Worm (Caenorhabditis elegans) whole organism, early embryonic: ENCODE data around the gene C34B4.3.

ENCODE experiments used
- B0310.2 ChIP-seq: sonication (generic microtip); optimal IDR thresholded peaks from 2 replicates; lab custom pipeline; 2016; ENCODE audit warnings: mild to moderate bottlenecking, missing genetic modification characterization, missing compliant biosample characterization
- F13C5.2 ChIP-seq: sonication (generic microtip); optimal IDR thresholded peaks from 2 replicates; lab custom pipeline; 2017; ENCODE audit warnings: mild to moderate bottlenecking, missing genetic modification characterization, inconsistent platforms, missing compliant biosample characterization
- aly-1 ChIP-seq: sonication (generic microtip); optimal IDR thresholded peaks from 2 replicates; lab custom pipeline; 2016; ENCODE audit warnings: missing genetic modification characterization, missing compliant biosample characterization
- ama-1 ChIP-seq: fragments of 150-350 bp; optimal IDR thresholded peaks from 2 replicates; lab custom pipeline; 2014
- ceh-13 ChIP-seq: fragments of 200-800 bp; sonication (Bioruptor generic); optimal IDR thresholded peaks from 2 replicates; lab custom pipeline; 2018; ENCODE audit warnings: mild to moderate bottlenecking, missing genetic modification characterization, missing compliant biosample characterization
- ceh-36 ChIP-seq: sonication (generic microtip); optimal IDR thresholded peaks from 2 replicates; lab custom pipeline; 2016; ENCODE audit warnings: missing genetic modification characterization, inconsistent platforms, missing compliant biosample characterization
- ets-7 ChIP-seq: sonication (generic microtip); optimal IDR thresholded peaks from 2 replicates; lab custom pipeline; 2016; ENCODE audit warnings: missing genotype, missing genetic modification characterization, missing compliant biosample characterization
- flt-1 ChIP-seq: fragments of 200-800 bp; sonication (Bioruptor generic); IDR thresholded peaks from 2 replicates; pipeline ENCODE4 v1.3.6; 2022; ENCODE audit warnings: missing genetic modification characterization, missing compliant biosample characterization
- hmbx-1 ChIP-seq: sonication (generic microtip); optimal IDR thresholded peaks from 2 replicates; lab custom pipeline; 2016; ENCODE audit warnings: mild to moderate bottlenecking, missing genetic modification characterization, missing compliant biosample characterization
- hmg-4 ChIP-seq: fragments of 200-800 bp; sonication (Bioruptor generic); optimal IDR thresholded peaks from 2 replicates; lab custom pipeline; 2018; ENCODE audit warnings: mild to moderate bottlenecking, missing genetic modification characterization, missing compliant biosample characterization
- hnd-1 ChIP-seq: sonication (generic microtip); optimal IDR thresholded peaks from 2 replicates; lab custom pipeline; 2016; ENCODE audit warnings: missing genetic modification characterization, missing compliant biosample characterization
- pes-1 ChIP-seq: fragments of 200-800 bp; sonication (Bioruptor generic); IDR thresholded peaks from 2 replicates; pipeline ENCODE4 v1.3.6; 2022; ENCODE audit warnings: missing genetic modification reagents, missing genetic modification characterization, missing compliant biosample characterization
- scrt-1 ChIP-seq: fragments of 200-800 bp; sonication (Bioruptor generic); IDR thresholded peaks from 2 replicates; pipeline ENCODE4 v1.3.6; 2022; ENCODE audit warnings: missing genetic modification characterization, missing compliant biosample characterization
- sea-1 ChIP-seq: fragments of 200-800 bp; sonication (Bioruptor generic); conservative IDR thresholded peaks from 2 replicates; pipeline ENCODE4 v1.3.6; 2022; ENCODE audit warnings: missing genetic modification characterization, missing compliant biosample characterization
- tbx-11 ChIP-seq: fragments of 200-800 bp; sonication (Bioruptor generic); IDR thresholded peaks from 2 replicates; pipeline ENCODE4 v1.3.6; 2022; ENCODE audit warnings: missing genetic modification characterization, missing compliant biosample characterization
- tbx-37 ChIP-seq: fragments of 200-800 bp; sonication (Bioruptor generic); conservative IDR thresholded peaks from 2 replicates; pipeline ENCODE4 v1.3.6; 2022; ENCODE audit warnings: missing genetic modification reagents, missing genetic modification characterization, missing compliant biosample characterization
- tra-4 ChIP-seq: sonication (generic microtip); optimal IDR thresholded peaks from 2 replicates; lab custom pipeline; 2017; ENCODE audit warnings: missing genetic modification characterization, missing compliant biosample characterization

The C34B4.3 gene

DNA sequence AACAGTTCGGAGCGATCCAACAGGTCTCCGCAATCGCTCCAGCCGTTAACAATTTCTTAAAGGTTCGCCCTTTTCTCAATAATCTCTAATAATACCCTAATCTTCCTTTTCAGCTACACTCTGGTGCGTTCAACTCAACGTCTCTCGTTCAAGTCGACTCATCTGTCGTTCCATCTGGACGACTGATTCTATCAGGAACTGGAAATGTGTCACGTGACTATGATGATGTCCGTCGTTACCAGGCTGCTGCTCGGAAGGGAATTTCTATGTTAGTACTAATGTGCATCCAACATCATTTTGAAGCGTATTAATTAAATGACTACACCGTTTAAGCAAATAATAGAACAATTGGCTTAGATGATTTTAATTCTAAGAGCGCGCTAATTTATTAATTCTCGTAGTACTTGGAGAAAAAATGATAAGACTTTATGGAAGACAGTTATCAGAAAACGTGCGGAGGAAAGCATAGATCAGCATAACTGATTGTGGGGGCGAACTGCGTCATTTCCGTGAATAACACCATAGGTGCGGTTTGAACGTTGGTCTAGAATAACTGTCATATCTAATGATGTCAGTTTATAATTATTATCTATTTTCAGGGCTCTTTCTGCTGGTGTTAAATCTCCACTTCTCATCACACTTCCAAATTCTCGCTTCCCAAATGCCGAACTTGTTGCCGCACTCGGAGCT is 27.0 kb downstream of the C34B4.3 start:
- TF ChIP-seq ceh-36 (tag; lab: Kevin White, UChicago) (no peak), hnd-1 (tag; lab: Kevin White, UChicago) (no peak), ets-7 (no peak), B0310.2 (no peak), F13C5.2 (tag; lab: Kevin White, UChicago) (no peak), flt-1 (GFP tag; lab: Robert Waterston, UW) (no peak), hmbx-1 (no peak), aly-1 (tag; lab: Kevin White, UChicago) (no peak), ama-1 (lab: Kevin White, UChicago) (no peak)

DNA sequence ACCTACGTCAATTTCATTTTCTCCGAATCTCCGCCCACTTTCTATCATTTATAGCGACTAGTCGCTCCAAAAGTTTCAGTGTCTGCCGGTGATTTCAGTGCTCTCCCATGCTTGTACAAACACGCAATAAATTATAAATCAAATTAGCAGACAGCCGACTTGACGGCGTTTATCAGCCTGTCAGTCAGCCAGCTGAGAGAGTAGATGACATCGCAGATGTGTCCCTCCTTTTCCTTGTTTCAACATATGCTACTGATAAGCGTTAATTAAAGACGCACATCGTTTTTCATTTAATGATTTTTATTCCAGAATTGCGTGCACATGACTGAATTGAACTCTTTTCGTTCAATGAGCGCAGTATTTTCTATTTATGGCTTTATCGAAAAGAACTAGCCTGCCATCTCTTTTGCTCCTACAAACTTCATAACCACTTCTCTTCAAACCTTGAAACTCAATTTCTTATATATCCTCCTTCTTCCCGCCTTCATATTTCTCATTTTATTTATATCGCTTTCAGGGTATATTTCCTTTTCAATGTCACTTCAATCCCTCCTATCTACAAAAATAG is 27.7 kb downstream of the C34B4.3 start, which contains the start of gene lap-2:
Gene lap-2 (plus strand): TSS at position 518 of the 568 bp plus-strand sequence.
- no peak for TF ChIP-seq sea-1 (GFP tag; lab: Robert Waterston, UW)
- TF ChIP-seq tra-4 (tag; lab: Kevin White, UChicago) = no peak
- TF ChIP-seq hnd-1 (tag; lab: Kevin White, UChicago) = no peak

DNA sequence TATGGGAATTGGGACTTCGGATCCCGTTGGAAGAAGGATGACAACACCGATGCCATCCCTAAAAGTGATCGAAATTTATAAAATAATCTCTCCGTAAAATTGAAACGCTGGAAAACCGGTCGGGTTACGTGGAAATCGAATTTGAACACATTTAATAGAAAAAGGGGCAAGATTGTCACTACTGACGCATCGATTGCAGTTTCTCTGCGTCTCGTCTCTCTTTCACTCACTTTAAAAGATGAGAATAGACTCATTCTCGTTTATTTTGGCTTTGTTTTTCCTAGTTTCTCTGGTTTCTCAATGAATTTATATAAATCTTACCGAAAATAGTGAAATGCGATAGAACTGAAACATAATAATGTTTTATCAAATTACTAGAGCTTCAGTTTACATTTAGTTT is 29.3 kb downstream of the C34B4.3 start, which contains the start of gene scyl-1:
Gene scyl-1 (minus strand): TSS at position 56 of the 400 bp plus-strand sequence.
- TF ChIP-seq scrt-1 (GFP tag; lab: Robert Waterston, UW) = no peak
- peak; percentile 11 for TF ChIP-seq F13C5.2 (tag; lab: Kevin White, UChicago)
- peak; percentile 31; the same call in 1 of the 2 replicates for TF ChIP-seq flt-1 (GFP tag; lab: Robert Waterston, UW)
- TF ChIP-seq hmbx-1 = no peak
- no peak for TF ChIP-seq hmg-4 (GFP tag; lab: Kevin White, UChicago)
- TF ChIP-seq tbx-37 (GFP tag; lab: Robert Waterston, UW) = 0 out of 2 replicates have a peak, but pooled peaks have one; percentile 16

DNA sequence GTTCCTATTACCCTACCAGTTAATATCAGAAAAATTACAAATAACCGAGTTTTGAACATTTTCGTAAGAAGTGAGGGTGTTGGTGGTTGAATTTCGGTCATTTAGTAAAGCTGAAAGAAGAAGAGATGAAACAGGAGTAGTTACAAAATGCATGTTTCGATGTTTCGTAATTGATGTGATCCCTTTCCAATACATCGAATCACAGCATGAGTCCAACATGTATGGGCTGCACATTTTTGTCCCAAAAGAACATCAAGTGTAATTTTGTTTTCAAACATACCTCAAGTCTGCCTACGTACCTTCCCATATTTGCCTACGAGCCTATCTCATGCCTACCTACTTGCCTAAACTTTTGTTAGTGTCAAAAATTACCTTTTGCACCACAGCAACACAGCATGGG is 34.5 kb downstream of the C34B4.3 start, which contains the start of gene W07G4.2:
Gene W07G4.2 (minus strand): TSS at position 101 of the 400 bp plus-strand sequence.
- TF ChIP-seq sea-1 (GFP tag; lab: Robert Waterston, UW) (no peak), ceh-13 (GFP tag; lab: Kevin White, UChicago) (no peak)

DNA sequence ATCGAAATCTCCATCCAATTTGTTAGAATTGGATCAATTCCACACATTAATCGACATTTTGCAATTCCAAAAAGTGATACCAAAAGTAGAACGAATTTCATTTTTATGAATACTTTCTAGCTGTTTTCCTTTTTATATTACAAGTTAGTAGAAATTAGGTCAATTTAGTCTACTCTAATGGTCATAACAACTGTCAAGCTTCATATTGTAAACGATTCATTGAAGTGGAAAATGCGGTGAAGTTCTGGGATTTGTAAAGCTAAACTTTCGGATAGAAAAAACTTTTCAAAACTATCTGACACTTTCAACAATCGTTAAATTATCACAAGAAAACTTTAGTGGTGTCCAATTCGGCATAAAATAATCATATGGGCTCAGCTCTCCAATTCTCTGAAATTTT is 36.3 kb downstream of the C34B4.3 start, which contains the start of gene W07G4.7:
Gene W07G4.7 (minus strand): TSS at position 101 of the 400 bp plus-strand sequence.
- TF ChIP-seq F13C5.2 (tag; lab: Kevin White, UChicago) (no peak), ceh-36 (tag; lab: Kevin White, UChicago) (no peak), flt-1 (GFP tag; lab: Robert Waterston, UW) (no peak), scrt-1 (GFP tag; lab: Robert Waterston, UW) (no peak), sea-1 (GFP tag; lab: Robert Waterston, UW) (no peak), hnd-1 (tag; lab: Kevin White, UChicago) (no peak), hmbx-1 (no peak), tbx-37 (GFP tag; lab: Robert Waterston, UW) (no peak), hmg-4 (GFP tag; lab: Kevin White, UChicago) (no peak), ceh-13 (GFP tag; lab: Kevin White, UChicago) (no peak)

DNA sequence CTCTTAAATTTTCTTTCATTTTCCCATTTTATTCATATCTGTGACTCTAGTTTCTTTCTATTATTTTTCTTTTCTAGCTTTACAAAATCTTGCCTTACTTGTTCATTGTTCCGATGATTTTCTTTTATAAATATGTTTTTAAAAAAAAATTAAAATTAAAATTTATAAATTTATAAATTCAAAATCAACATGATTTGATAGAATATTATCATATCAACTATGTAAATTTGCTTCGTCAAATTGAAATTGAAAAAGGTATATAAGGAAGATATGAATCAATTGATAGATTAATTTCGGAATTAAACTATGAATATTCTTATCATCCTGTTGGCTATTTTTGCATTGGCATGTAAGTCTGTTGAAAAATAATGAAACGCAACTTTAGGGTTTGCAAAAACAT is 37.7 kb downstream of the C34B4.3 start, which contains the start of gene W07G4.1:
Gene W07G4.1 (plus strand): TSS at position 301 of the 400 bp plus-strand sequence.
- TF ChIP-seq F13C5.2 (tag; lab: Kevin White, UChicago) (no peak), flt-1 (GFP tag; lab: Robert Waterston, UW) (no peak), tra-4 (tag; lab: Kevin White, UChicago) (no peak), tbx-37 (GFP tag; lab: Robert Waterston, UW) (no peak), ceh-36 (tag; lab: Kevin White, UChicago) (no peak), tbx-11 (GFP tag; lab: Robert Waterston, UW) (no peak), hnd-1 (tag; lab: Kevin White, UChicago) (no peak), ets-7 (no peak), scrt-1 (GFP tag; lab: Robert Waterston, UW) (no peak), hmbx-1 (no peak), sea-1 (GFP tag; lab: Robert Waterston, UW) (no peak), ama-1 (lab: Kevin White, UChicago) (no peak), ceh-13 (GFP tag; lab: Kevin White, UChicago) (no peak), B0310.2 (no peak), aly-1 (tag; lab: Kevin White, UChicago) (no peak), pes-1 (GFP tag; lab: Robert Waterston, UW) (no peak), hmg-4 (GFP tag; lab: Kevin White, UChicago) (no peak)

DNA sequence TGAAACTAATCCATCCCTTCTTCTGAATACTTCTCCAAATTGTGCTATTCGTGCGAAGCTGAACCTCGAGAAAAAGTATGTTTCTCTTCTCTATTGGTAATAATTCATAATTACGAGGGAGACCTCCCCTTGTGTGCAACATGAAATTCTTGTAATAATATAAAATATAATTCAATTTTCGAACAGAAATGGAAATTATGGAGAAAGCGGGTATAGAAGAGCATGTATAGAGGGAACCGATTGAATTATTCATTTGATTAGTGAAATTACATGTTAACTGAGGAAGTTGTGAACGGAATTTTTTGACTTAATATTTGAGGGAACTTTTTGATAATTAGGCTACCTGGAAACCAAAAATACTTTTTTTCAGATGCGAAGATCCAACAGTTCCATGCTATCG is 42.1 kb downstream of the C34B4.3 start:
- no peak for TF ChIP-seq F13C5.2 (tag; lab: Kevin White, UChicago)
- no peak for TF ChIP-seq flt-1 (GFP tag; lab: Robert Waterston, UW)
- TF ChIP-seq tra-4 (tag; lab: Kevin White, UChicago) = no peak
- no peak for TF ChIP-seq tbx-11 (GFP tag; lab: Robert Waterston, UW)
- no peak for TF ChIP-seq hmg-4 (GFP tag; lab: Kevin White, UChicago)
- TF ChIP-seq scrt-1 (GFP tag; lab: Robert Waterston, UW) = no peak
- no peak for TF ChIP-seq hnd-1 (tag; lab: Kevin White, UChicago)
- TF ChIP-seq aly-1 (tag; lab: Kevin White, UChicago) = no peak
- TF ChIP-seq pes-1 (GFP tag; lab: Robert Waterston, UW) = no peak
- TF ChIP-seq ama-1 (lab: Kevin White, UChicago) = no peak
- no peak for TF ChIP-seq ets-7
- no peak for TF ChIP-seq tbx-37 (GFP tag; lab: Robert Waterston, UW)
- no peak for TF ChIP-seq hmbx-1
- TF ChIP-seq B0310.2 = no peak
- no peak for TF ChIP-seq ceh-13 (GFP tag; lab: Kevin White, UChicago)
- no peak for TF ChIP-seq sea-1 (GFP tag; lab: Robert Waterston, UW)
- no peak for TF ChIP-seq ceh-36 (tag; lab: Kevin White, UChicago)
